Fruit fly (Drosophila melanogaster): ENCODE results near the gene beat-IIa.

The beat-IIa gene

DNA sequence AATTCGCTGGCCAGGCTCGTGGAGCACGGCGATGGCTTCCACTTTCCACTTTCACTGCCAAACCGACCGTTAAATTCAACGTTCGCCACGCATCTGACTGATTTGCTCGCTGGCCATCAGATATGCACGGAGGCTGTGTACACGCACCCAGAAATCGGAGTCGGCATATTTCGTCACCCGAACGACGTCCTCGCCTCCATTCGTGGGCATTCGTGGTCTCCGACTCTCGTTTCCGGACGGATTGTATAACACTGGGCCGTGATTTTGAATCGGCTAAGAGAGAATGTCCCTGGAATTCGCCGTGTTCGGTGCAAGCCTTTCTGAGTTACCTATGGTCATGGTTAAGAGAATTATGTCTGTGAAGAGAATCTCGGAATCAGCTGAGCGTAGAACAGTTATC, at the start of gene beat-IIa:
Gene beat-IIa (minus strand): TSS at position 97 of the 400 bp plus-strand sequence.
- TF ChIP-seq Smox (GFP tag; optimal IDR thresholded peaks at IDR 0.05): no peak
- no peak for TF ChIP-seq CG34406 (GFP tag; optimal IDR thresholded peaks at IDR 0.05)
- TF ChIP-seq fkh (GFP tag; optimal IDR thresholded peaks at IDR 0.05): no peak
- no peak for TF ChIP-seq dsx (GFP tag; optimal IDR thresholded peaks at IDR 0.05; ENCODE audit: poor library complexity, severe bottlenecking)
- TF ChIP-seq CG15336 (GFP tag; IDR thresholded peaks at IDR 0.05): no peak
- no peak for TF ChIP-seq ss (GFP tag; optimal IDR thresholded peaks at IDR 0.05)
- TF ChIP-seq Blimp-1 (GFP tag; optimal IDR thresholded peaks at IDR 0.05): no peak
- TF ChIP-seq CG7368 (GFP tag; optimal IDR thresholded peaks at IDR 0.05): no peak
- TF ChIP-seq spab (GFP tag; optimal IDR thresholded peaks at IDR 0.05): no peak
- no peak for TF ChIP-seq CG3919 (GFP tag; optimal IDR thresholded peaks at IDR 0.05)
- no peak for TF ChIP-seq Sox102F (GFP tag; optimal IDR thresholded peaks at IDR 0.05)
- no peak for TF ChIP-seq fd59A (GFP tag; optimal IDR thresholded peaks at IDR 0.05)
- no peak for TF ChIP-seq Eip93F (GFP tag; optimal IDR thresholded peaks at IDR 0.05)

DNA sequence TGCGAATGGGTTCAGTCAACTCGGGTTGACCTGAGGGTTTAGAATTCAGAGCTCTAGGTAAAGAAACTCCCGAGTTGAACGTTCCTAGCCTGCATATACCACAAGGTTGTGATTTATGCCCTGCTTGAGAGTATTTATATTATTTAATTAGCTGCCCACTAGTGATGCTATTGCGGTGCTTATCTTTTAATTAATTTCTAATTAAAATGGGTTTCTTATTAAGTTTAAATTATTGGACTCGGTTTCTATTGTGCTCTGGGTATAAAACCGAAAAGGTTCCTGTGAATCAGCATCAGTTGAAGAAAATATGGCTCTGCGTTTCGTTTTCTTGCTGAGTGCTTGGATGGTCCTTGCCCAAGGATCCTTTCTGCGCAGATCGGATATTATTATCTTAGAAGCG, 49.5 kb upstream of the beat-IIa start, which contains the start of gene CG5866:
Gene CG5866 (plus strand): TSS at position 301 of the 400 bp plus-strand sequence.
- TF ChIP-seq lz (GFP tag; optimal IDR thresholded peaks at IDR 0.05) (no peak), svp (GFP tag) (peak; percentile 18), fd59A (GFP tag; optimal IDR thresholded peaks at IDR 0.05) (no peak)

DNA sequence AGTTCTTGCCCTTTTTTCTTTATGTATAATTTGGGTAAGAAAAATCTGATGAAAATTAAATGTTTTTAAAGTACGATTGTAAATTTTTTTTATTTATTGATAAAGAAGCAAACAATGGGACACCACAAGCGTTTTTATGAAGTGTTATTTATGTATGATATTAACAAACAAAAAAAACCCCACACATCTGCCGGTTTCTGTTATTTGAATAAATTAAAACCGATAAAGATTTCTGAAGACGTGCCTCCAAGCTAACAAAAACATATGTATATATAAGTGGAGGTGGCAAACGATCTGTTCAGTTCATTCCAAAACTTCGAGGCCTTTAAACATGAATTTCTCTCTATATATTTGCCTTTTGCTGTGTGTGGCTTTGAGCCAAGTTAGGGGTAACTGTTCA, 47.7 kb upstream of the beat-IIa start, which contains the start of gene CG42822:
Gene CG42822 (plus strand): TSS at position 301 of the 400 bp plus-strand sequence.
- TF ChIP-seq svp (GFP tag): peak; percentile 6
- TF ChIP-seq fkh (GFP tag; optimal IDR thresholded peaks at IDR 0.05): no peak

DNA sequence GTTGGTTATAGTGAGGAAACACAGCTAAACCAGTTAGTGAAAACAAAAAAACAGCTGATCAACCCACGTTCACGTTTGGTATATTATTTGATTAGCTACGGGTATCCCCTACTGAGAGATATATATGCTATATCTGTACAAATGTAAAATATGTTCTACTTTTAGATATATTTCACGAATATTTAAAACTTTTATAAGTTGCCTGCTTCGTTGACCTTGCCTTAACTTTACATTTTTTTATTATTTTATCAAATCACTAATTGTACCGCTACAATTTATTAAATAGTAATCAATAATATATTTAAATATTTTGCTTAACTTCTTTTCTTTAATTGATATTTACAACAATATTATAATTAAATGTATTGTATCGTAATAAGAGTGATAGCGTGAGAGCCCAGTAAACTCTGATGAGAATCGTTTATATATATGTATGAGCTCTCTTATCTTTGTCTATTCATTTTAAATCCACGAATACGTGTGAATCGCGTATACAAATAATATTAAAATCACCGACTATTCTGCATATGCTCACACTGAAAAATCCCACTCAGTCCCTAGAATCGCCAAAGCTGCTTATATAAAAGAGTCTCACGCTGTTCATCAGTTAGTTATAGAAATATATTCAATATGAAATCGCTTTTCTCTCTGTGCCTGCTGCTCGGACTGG, 46.7 kb upstream of the beat-IIa start, which contains the start of gene CG42821:
Gene CG42821 (plus strand): TSS at position 620 of the 670 bp plus-strand sequence.
- TF ChIP-seq CG31627 (GFP tag; optimal IDR thresholded peaks at IDR 0.05): no peak

DNA sequence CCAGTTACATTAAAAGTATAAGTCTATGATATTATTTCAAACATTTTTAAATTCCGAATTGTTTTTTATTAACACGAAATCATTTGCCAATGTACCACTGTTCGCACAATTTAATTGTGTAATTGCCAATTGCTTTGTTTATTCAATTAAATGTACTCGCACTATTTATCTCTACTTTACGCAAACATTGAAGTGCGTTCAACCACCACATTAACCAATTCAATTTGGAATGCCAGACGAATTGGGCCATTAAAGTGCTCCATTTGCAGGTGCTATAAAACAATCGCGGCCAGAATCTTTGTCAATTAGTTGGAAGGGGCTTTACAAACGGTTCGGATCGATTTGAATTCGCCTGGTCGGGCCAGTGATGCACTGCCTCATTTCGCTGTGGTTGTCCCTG, 44.9 kb upstream of the beat-IIa start, which contains the start of gene CG5863:
Gene CG5863 (plus strand): TSS at position 301 of the 400 bp plus-strand sequence.
- no peak for TF ChIP-seq fkh (GFP tag; optimal IDR thresholded peaks at IDR 0.05)
- TF ChIP-seq CG6276 (GFP tag; optimal IDR thresholded peaks at IDR 0.05): no peak
- no peak for TF ChIP-seq CG11762 (GFP tag; optimal IDR thresholded peaks at IDR 0.05; ENCODE audit: insufficient read depth)
- no peak for TF ChIP-seq svp (GFP tag)
- no peak for TF ChIP-seq Hr39 (GFP tag; optimal IDR thresholded peaks at IDR 0.05)
- TF ChIP-seq CG11902 (GFP tag; optimal IDR thresholded peaks at IDR 0.05): no peak
- no peak for TF ChIP-seq CG8632 (GFP tag; optimal IDR thresholded peaks at IDR 0.05)
- TF ChIP-seq OdsH (GFP tag; optimal IDR thresholded peaks at IDR 0.05): no peak
- no peak for TF ChIP-seq Eip75B (GFP tag; optimal IDR thresholded peaks at IDR 0.05)
- TF ChIP-seq eg (GFP tag; IDR thresholded peaks at IDR 0.05): no peak
- no peak for TF ChIP-seq fd85E (GFP tag; optimal IDR thresholded peaks at IDR 0.05)
- TF ChIP-seq Lpt (GFP tag; optimal IDR thresholded peaks at IDR 0.05): no peak
- no peak for TF ChIP-seq CG8119 (GFP tag; IDR thresholded peaks at IDR 0.05)
- no peak for TF ChIP-seq dsx (GFP tag; optimal IDR thresholded peaks at IDR 0.05; ENCODE audit: poor library complexity, severe bottlenecking)
- TF ChIP-seq fd59A (GFP tag; optimal IDR thresholded peaks at IDR 0.05): no peak
- no peak for TF ChIP-seq CG6163 (GFP tag; IDR thresholded peaks at IDR 0.05)
- no peak for TF ChIP-seq CG34406 (GFP tag; optimal IDR thresholded peaks at IDR 0.05)
- TF ChIP-seq CG6854 (GFP tag; optimal IDR thresholded peaks at IDR 0.05): no peak
- no peak for TF ChIP-seq Sox15 (GFP tag; optimal IDR thresholded peaks at IDR 0.05)
- TF ChIP-seq Smox (GFP tag; optimal IDR thresholded peaks at IDR 0.05): no peak

DNA sequence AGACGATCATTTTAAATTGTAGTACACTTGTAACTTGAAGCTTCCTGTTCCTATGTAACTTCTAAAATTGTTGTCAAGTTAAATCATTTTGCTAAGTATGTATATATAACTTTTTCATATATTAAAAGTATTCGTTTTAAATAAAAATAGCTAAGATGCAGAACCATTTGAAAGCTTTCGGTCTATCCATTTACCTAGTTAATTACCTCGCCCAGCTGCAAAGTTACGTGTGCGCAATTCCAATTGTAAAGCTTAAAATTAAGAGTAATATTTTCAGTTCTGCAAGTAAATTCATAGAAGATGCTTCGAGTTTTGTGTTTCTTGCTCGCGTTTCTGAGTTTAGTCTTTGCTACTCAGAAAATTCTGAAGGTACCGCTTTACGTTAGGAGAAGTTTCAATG, 43.4 kb upstream of the beat-IIa start, which contains the start of gene CG5860:
Gene CG5860 (plus strand): TSS at position 301 of the 400 bp plus-strand sequence.
- TF ChIP-seq CG8632 (GFP tag; optimal IDR thresholded peaks at IDR 0.05): no peak
- TF ChIP-seq Ets96B (tag; optimal IDR thresholded peaks at IDR 0.05): no peak
- TF ChIP-seq CG11902 (GFP tag; optimal IDR thresholded peaks at IDR 0.05): no peak
- TF ChIP-seq salr (GFP tag; optimal IDR thresholded peaks at IDR 0.05): no peak
- no peak for TF ChIP-seq pdm3 (GFP tag; optimal IDR thresholded peaks at IDR 0.05)
- TF ChIP-seq Eip93F (GFP tag; optimal IDR thresholded peaks at IDR 0.05): no peak
- no peak for TF ChIP-seq Hr39 (GFP tag; optimal IDR thresholded peaks at IDR 0.05)
- no peak for TF ChIP-seq Blimp-1 (GFP tag; optimal IDR thresholded peaks at IDR 0.05)
- no peak for TF ChIP-seq CG34406 (GFP tag; optimal IDR thresholded peaks at IDR 0.05)
- TF ChIP-seq CG9139 (GFP tag; optimal IDR thresholded peaks at IDR 0.05): no peak
- TF ChIP-seq CG11294 (GFP tag; IDR thresholded peaks at IDR 0.05): no peak
- no peak for TF ChIP-seq Ets21C (GFP tag; optimal IDR thresholded peaks at IDR 0.05)
- TF ChIP-seq fkh (GFP tag; optimal IDR thresholded peaks at IDR 0.05): no peak
- TF ChIP-seq Gug (GFP tag; IDR thresholded peaks at IDR 0.05): no peak
- no peak for TF ChIP-seq CG15336 (GFP tag; IDR thresholded peaks at IDR 0.05)
- no peak for TF ChIP-seq CG11762 (GFP tag; optimal IDR thresholded peaks at IDR 0.05; ENCODE audit: insufficient read depth)
- no peak for TF ChIP-seq Eip75B (GFP tag; optimal IDR thresholded peaks at IDR 0.05)
- TF ChIP-seq CG4318 (GFP tag; optimal IDR thresholded peaks at IDR 0.05): no peak
- TF ChIP-seq cyc (GFP tag; optimal IDR thresholded peaks at IDR 0.05): no peak
- no peak for TF ChIP-seq Sox102F (GFP tag; optimal IDR thresholded peaks at IDR 0.05)
